Fruit fly (Drosophila melanogaster) whole organism, prepupa: Measurements from ENCODE around the gene ncd.

ENCODE experiments used
- Blimp-1 ChIP-seq: fragments of 200-800 bp; sonication (Bioruptor generic); optimal IDR thresholded peaks from 3 replicates; lab custom pipeline; 2017; ENCODE audit warnings: missing biosample characterization, missing genetic modification characterization, mild to moderate bottlenecking, moderate library complexity, missing genetic modification reagents
- CG10631 ChIP-seq: fragments of 200-800 bp; sonication (Bioruptor generic); optimal IDR thresholded peaks from 2 replicates; lab custom pipeline; 2016; ENCODE audit warnings: missing biosample characterization, missing genetic modification characterization
- CG10669 ChIP-seq: fragments of 200-800 bp; sonication (Bioruptor generic); optimal IDR thresholded peaks from 3 replicates; lab custom pipeline; 2018; ENCODE audit warnings: missing biosample characterization, mild to moderate bottlenecking, missing genetic modification characterization, moderate library complexity
- CG11294 ChIP-seq: fragments of 200-800 bp; sonication (Bioruptor generic); IDR thresholded peaks from 2 replicates; pipeline ENCODE4 v1.3.6; 2022; ENCODE audit warnings: missing biosample characterization, missing genetic modification characterization
- CG11762 ChIP-seq: fragments of 200-800 bp; sonication (Bioruptor generic); optimal IDR thresholded peaks from 3 replicates; lab custom pipeline; 2016; ENCODE audit warnings: missing biosample characterization, missing genetic modification characterization; ENCODE audit not compliant: insufficient read depth
- CG11902 ChIP-seq: fragments of 200-800 bp; sonication (Bioruptor generic); optimal IDR thresholded peaks from 3 replicates; lab custom pipeline; 2016; ENCODE audit warnings: missing biosample characterization, missing genetic modification characterization
- CG15336 ChIP-seq: fragments of 200-800 bp; sonication (Bioruptor generic); IDR thresholded peaks from 2 replicates; pipeline ENCODE4 v1.3.6; 2022; ENCODE audit warnings: missing biosample characterization, missing genetic modification characterization
- CG1621 ChIP-seq: fragments of 200-800 bp; sonication (Bioruptor generic); optimal IDR thresholded peaks from 3 replicates; lab custom pipeline; 2018; ENCODE audit warnings: missing biosample characterization, mild to moderate bottlenecking, missing genetic modification characterization
- CG16779 ChIP-seq: fragments of 200-800 bp; sonication (Bioruptor generic); optimal IDR thresholded peaks from 3 replicates; lab custom pipeline; 2017; ENCODE audit warnings: missing biosample characterization, mild to moderate bottlenecking, missing genetic modification characterization
- CG3032 ChIP-seq: fragments of 200-800 bp; optimal IDR thresholded peaks from 2 replicates; lab custom pipeline; 2019; ENCODE audit warnings: missing biosample characterization, mild to moderate bottlenecking, missing genetic modification characterization, moderate library complexity
- CG31627 ChIP-seq: fragments of 200-800 bp; sonication (Bioruptor generic); optimal IDR thresholded peaks from 3 replicates; lab custom pipeline; 2016; ENCODE audit warnings: missing biosample characterization, missing genetic modification characterization
- CG32006 ChIP-seq: fragments of 200-800 bp; sonication (Bioruptor generic); optimal IDR thresholded peaks from 3 replicates; lab custom pipeline; 2017; ENCODE audit warnings: missing biosample characterization, mild to moderate bottlenecking, missing genetic modification characterization
- CG34406 ChIP-seq: fragments of 200-800 bp; sonication (Bioruptor generic); optimal IDR thresholded peaks from 3 replicates; lab custom pipeline; 2016; ENCODE audit warnings: missing biosample characterization, missing genetic modification characterization
- CG3919 ChIP-seq: fragments of 200-800 bp; sonication (Bioruptor generic); optimal IDR thresholded peaks from 3 replicates; lab custom pipeline; 2016; ENCODE audit warnings: missing biosample characterization, missing genetic modification characterization
- CG4318 ChIP-seq: fragments of 200-800 bp; sonication (Bioruptor generic); optimal IDR thresholded peaks from 3 replicates; lab custom pipeline; 2017; ENCODE audit warnings: missing biosample characterization, mild to moderate bottlenecking, missing genetic modification characterization
- CG6163 ChIP-seq: fragments of 200-800 bp; sonication (Bioruptor generic); IDR thresholded peaks from 3 replicates; pipeline ENCODE4 v1.3.6; 2022; ENCODE audit warnings: missing biosample characterization, missing genetic modification characterization
- CG6276 ChIP-seq: fragments of 200-800 bp; sonication (Bioruptor generic); optimal IDR thresholded peaks from 2 replicates; lab custom pipeline; 2017; ENCODE audit warnings: missing biosample characterization, mild to moderate bottlenecking, missing genetic modification characterization
- CG6792 ChIP-seq: fragments of 200-800 bp; sonication (Bioruptor generic); optimal IDR thresholded peaks from 3 replicates; lab custom pipeline; 2016; ENCODE audit warnings: missing biosample characterization, missing genetic modification characterization
- CG6808 ChIP-seq: fragments of 200-800 bp; sonication (Bioruptor generic); optimal IDR thresholded peaks from 3 replicates; lab custom pipeline; 2017; ENCODE audit warnings: missing biosample characterization, missing genetic modification characterization, mild to moderate bottlenecking, moderate library complexity, missing genetic modification reagents
- CG6854 ChIP-seq: fragments of 200-800 bp; sonication (Bioruptor generic); optimal IDR thresholded peaks from 2 replicates; lab custom pipeline; 2017; ENCODE audit warnings: missing biosample characterization, mild to moderate bottlenecking, missing genetic modification characterization
- CG7368 ChIP-seq: fragments of 200-800 bp; sonication (Bioruptor generic); optimal IDR thresholded peaks from 3 replicates; lab custom pipeline; 2016; ENCODE audit warnings: missing biosample characterization, missing genetic modification characterization
- CG8119 ChIP-seq: fragments of 200-800 bp; sonication (Bioruptor generic); IDR thresholded peaks from 3 replicates; pipeline ENCODE4 v1.3.6; 2022; ENCODE audit warnings: missing biosample characterization, missing genetic modification characterization
- CG8319 ChIP-seq: fragments of 200-800 bp; sonication (Bioruptor generic); optimal IDR thresholded peaks from 3 replicates; lab custom pipeline; 2016; ENCODE audit warnings: missing biosample characterization, missing genetic modification characterization
- Eip75B ChIP-seq: fragments of 200-800 bp; sonication (Bioruptor generic); optimal IDR thresholded peaks from 3 replicates; lab custom pipeline; 2016; ENCODE audit warnings: missing biosample characterization, missing genetic modification characterization
- Eip78C ChIP-seq: fragments of 200-800 bp; sonication (Bioruptor generic); peaks from one replicate; lab custom pipeline; 2016; ENCODE audit warnings: missing biosample characterization, missing genetic modification characterization
- Eip93F ChIP-seq: fragments of 200-800 bp; sonication (Bioruptor generic); optimal IDR thresholded peaks from 2 replicates; lab custom pipeline; 2016; ENCODE audit warnings: missing biosample characterization, mild to moderate bottlenecking, missing genetic modification characterization
- Ets21C ChIP-seq: fragments of 200-800 bp; sonication (Bioruptor generic); optimal IDR thresholded peaks from 3 replicates; lab custom pipeline; 2016; ENCODE audit warnings: missing biosample characterization, missing genetic modification characterization
- Ets96B ChIP-seq: fragments of 200-800 bp; optimal IDR thresholded peaks from 2 replicates; lab custom pipeline; 2019; ENCODE audit warnings: missing biosample characterization, mild to moderate bottlenecking, missing genetic modification characterization, moderate library complexity
- Hr38 ChIP-seq: sonication (Bioruptor generic); optimal IDR thresholded peaks from 2 replicates; lab custom pipeline; 2016; ENCODE audit warnings: missing biosample characterization, missing genetic modification characterization
- Hr39 ChIP-seq: fragments of 200-800 bp; sonication (Bioruptor generic); optimal IDR thresholded peaks from 2 replicates; lab custom pipeline; 2016; ENCODE audit warnings: missing biosample characterization, missing genetic modification characterization
- Hr4 ChIP-seq: fragments of 200-800 bp; sonication (Bioruptor generic); optimal IDR thresholded peaks from 3 replicates; lab custom pipeline; 2016; ENCODE audit warnings: missing biosample characterization, missing genetic modification characterization
- Lpt ChIP-seq: fragments of 200-800 bp; sonication (Bioruptor generic); optimal IDR thresholded peaks from 3 replicates; lab custom pipeline; 2016; ENCODE audit warnings: missing biosample characterization, missing genetic modification characterization
- Met ChIP-seq: fragments of 200-800 bp; sonication (Bioruptor generic); optimal IDR thresholded peaks from 3 replicates; lab custom pipeline; 2016; ENCODE audit warnings: missing biosample characterization, missing genetic modification characterization
- OdsH ChIP-seq: fragments of 200-800 bp; sonication (Bioruptor generic); optimal IDR thresholded peaks from 3 replicates; lab custom pipeline; 2016; ENCODE audit warnings: missing biosample characterization, missing genetic modification characterization
- Smox ChIP-seq: fragments of 200-800 bp; sonication (Bioruptor generic); optimal IDR thresholded peaks from 3 replicates; lab custom pipeline; 2016; ENCODE audit warnings: missing biosample characterization, missing genetic modification characterization
- Sox102F ChIP-seq: fragments of 200-800 bp; sonication (Bioruptor generic); optimal IDR thresholded peaks from 2 replicates; lab custom pipeline; 2016; ENCODE audit warnings: missing biosample characterization, mild to moderate bottlenecking, missing genetic modification characterization
- Sox14 ChIP-seq: fragments of 200-800 bp; sonication (Bioruptor generic); optimal IDR thresholded peaks from 3 replicates; lab custom pipeline; 2016; ENCODE audit warnings: missing biosample characterization, missing genetic modification characterization
- achi ChIP-seq: fragments of 200-800 bp; sonication (Bioruptor generic); optimal IDR thresholded peaks from 3 replicates; lab custom pipeline; 2016; ENCODE audit warnings: missing biosample characterization, missing genetic modification characterization
- acj6 ChIP-seq: fragments of 200-800 bp; sonication (Bioruptor generic); optimal IDR thresholded peaks from 3 replicates; lab custom pipeline; 2016; ENCODE audit warnings: missing biosample characterization, missing genetic modification characterization
- cyc ChIP-seq: fragments of 200-800 bp; sonication (Bioruptor generic); optimal IDR thresholded peaks from 3 replicates; lab custom pipeline; 2016; ENCODE audit warnings: missing biosample characterization, missing genetic modification characterization
- dac ChIP-seq: fragments of 200-800 bp; sonication (Bioruptor generic); optimal IDR thresholded peaks from 2 replicates; lab custom pipeline; 2017; ENCODE audit warnings: missing biosample characterization, mild to moderate bottlenecking, missing genetic modification characterization
- eg ChIP-seq: fragments of 200-800 bp; sonication (Bioruptor generic); IDR thresholded peaks from 3 replicates; pipeline ENCODE4 v1.3.6; 2022; ENCODE audit warnings: missing biosample characterization, missing genetic modification characterization
- esn ChIP-seq: fragments of 200-800 bp; sonication (Bioruptor generic); optimal IDR thresholded peaks from 2 replicates; lab custom pipeline; 2016; ENCODE audit warnings: missing biosample characterization, mild to moderate bottlenecking, missing genetic modification characterization, moderate library complexity
- fd59A ChIP-seq: fragments of 200-800 bp; sonication (Bioruptor generic); optimal IDR thresholded peaks from 2 replicates; lab custom pipeline; 2017; ENCODE audit warnings: missing biosample characterization, mild to moderate bottlenecking, missing genetic modification characterization, missing genetic modification reagents
- lz ChIP-seq: fragments of 200-800 bp; sonication (Bioruptor generic); optimal IDR thresholded peaks from 3 replicates; lab custom pipeline; 2016; ENCODE audit warnings: missing biosample characterization, missing genetic modification characterization
- pdm3 ChIP-seq: fragments of 200-800 bp; sonication (Bioruptor generic); optimal IDR thresholded peaks from 3 replicates; lab custom pipeline; 2016; ENCODE audit warnings: missing biosample characterization, missing genetic modification characterization
- salr ChIP-seq, 2 experiments: fragments of 200-800 bp; sonication (Bioruptor generic); optimal IDR thresholded peaks; 3 replicates each; lab custom pipeline; 2016 to 2018; ENCODE audit warnings: missing biosample characterization in 2 of 2, missing genetic modification characterization in 2 of 2, mild to moderate bottlenecking in 1 of 2
- spab ChIP-seq: fragments of 200-800 bp; sonication (Bioruptor generic); optimal IDR thresholded peaks from 2 replicates; lab custom pipeline; 2017; ENCODE audit warnings: missing biosample characterization, mild to moderate bottlenecking, missing genetic modification characterization, missing genetic modification reagents
- svp ChIP-seq: fragments of 200-800 bp; sonication (Bioruptor generic); peaks from one replicate; lab custom pipeline; 2016; ENCODE audit warnings: missing biosample characterization, missing genetic modification characterization
- topi ChIP-seq: fragments of 200-800 bp; sonication (Bioruptor generic); optimal IDR thresholded peaks from 3 replicates; lab custom pipeline; 2016; ENCODE audit warnings: missing biosample characterization, missing genetic modification characterization

Gene ncd

DNA sequence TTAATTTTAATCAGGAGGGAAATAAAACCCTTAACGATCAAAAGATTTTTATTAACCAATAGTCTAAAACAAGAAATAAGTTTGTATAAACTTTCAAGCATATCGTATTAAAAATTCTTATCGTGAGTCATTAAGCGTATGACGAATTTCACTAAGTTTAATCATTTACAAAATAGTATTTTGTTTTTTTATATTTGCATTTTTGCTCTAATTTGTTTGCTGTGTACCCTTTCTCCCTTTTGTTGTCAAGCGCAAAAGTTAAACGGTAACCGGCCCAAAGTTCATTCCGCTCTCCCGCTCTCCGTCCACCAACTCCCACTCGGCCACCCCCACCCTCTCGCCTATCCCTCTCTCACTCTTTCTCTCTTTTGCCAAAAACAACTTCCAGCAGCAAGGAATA lies 43.1 kb downstream of the ncd start:
- peak; percentile 55 for TF ChIP-seq lz (GFP tag; lab: Kevin White, UChicago)
- TF ChIP-seq CG3919 (GFP tag; lab: Kevin White, UChicago), result no peak
- peak; percentile 67 for TF ChIP-seq CG31627
- peak; percentile 79 for TF ChIP-seq topi
- no peak for TF ChIP-seq svp (GFP tag; lab: Kevin White, UChicago)
- TF ChIP-seq Eip78C (GFP tag; lab: Kevin White, UChicago), result peak; percentile 80
- no peak for TF ChIP-seq salr (GFP tag; optimal IDR thresholded peaks at IDR 0.05; lab: Kevin White, UChicago)
- no peak for TF ChIP-seq CG6808 (GFP tag; lab: Kevin White, UChicago)
- peak; percentile 61 for TF ChIP-seq Smox (GFP tag; lab: Kevin White, UChicago)
- peak; percentile 33 for TF ChIP-seq Sox102F (GFP tag; lab: Kevin White, UChicago)
- peak; percentile 33; the same call in 1 of the 3 replicates for TF ChIP-seq CG6163 (GFP tag; lab: Robert Waterston, UW)
- peak; percentile 32 for TF ChIP-seq acj6 (GFP tag; lab: Kevin White, UChicago)
- no peak for TF ChIP-seq CG4318
- peak; percentile 21 for TF ChIP-seq achi (GFP tag; lab: Kevin White, UChicago)
- TF ChIP-seq CG32006 (GFP tag; lab: Kevin White, UChicago), result peak; percentile 16
- peak; percentile 68 for TF ChIP-seq Hr39 (GFP tag; lab: Kevin White, UChicago)
- peak; percentile 2 for TF ChIP-seq CG11902
- peak; percentile 12 for TF ChIP-seq CG6276 (GFP tag; lab: Kevin White, UChicago)
- TF ChIP-seq Eip75B (GFP tag; lab: Kevin White, UChicago), result no peak
- TF ChIP-seq Sox14 (GFP tag; lab: Kevin White, UChicago), result peak; percentile 9
- TF ChIP-seq CG10669 (GFP tag; lab: Kevin White, UChicago), result peak; percentile 1
- no peak for TF ChIP-seq Lpt (GFP tag; lab: Kevin White, UChicago)
- TF ChIP-seq Ets21C (GFP tag; lab: Kevin White, UChicago), result peak; percentile 37
- TF ChIP-seq CG1621, result no peak
- peak; percentile 40 for TF ChIP-seq esn (GFP tag; lab: Kevin White, UChicago)
- TF ChIP-seq CG34406 (GFP tag; lab: Kevin White, UChicago), result peak; percentile 40
- TF ChIP-seq CG8319 (GFP tag; lab: Kevin White, UChicago), result no peak
- TF ChIP-seq pdm3 (GFP tag; lab: Kevin White, UChicago), result peak; percentile 3
- TF ChIP-seq CG6792, result peak; percentile 16
- TF ChIP-seq CG10631 (GFP tag; lab: Kevin White, UChicago), result no peak
- peak; percentile 46 for TF ChIP-seq CG15336 (GFP tag; lab: Robert Waterston, UW)
- TF ChIP-seq OdsH (GFP tag; lab: Kevin White, UChicago), result peak; percentile 37
- TF ChIP-seq CG3032 (tag; lab: Kevin White, UChicago), result no peak
- TF ChIP-seq CG6854 (GFP tag; lab: Kevin White, UChicago), result peak; percentile 10
- peak; percentile 12 for TF ChIP-seq Blimp-1
- 0 out of 3 replicates have a peak, but pooled peaks have one; percentile 35 for TF ChIP-seq eg (GFP tag; lab: Robert Waterston, UW)
- no peak for TF ChIP-seq CG7368
- no peak for TF ChIP-seq Hr4
- TF ChIP-seq Hr38, result no peak
- peak; percentile 46 for TF ChIP-seq cyc

DNA sequence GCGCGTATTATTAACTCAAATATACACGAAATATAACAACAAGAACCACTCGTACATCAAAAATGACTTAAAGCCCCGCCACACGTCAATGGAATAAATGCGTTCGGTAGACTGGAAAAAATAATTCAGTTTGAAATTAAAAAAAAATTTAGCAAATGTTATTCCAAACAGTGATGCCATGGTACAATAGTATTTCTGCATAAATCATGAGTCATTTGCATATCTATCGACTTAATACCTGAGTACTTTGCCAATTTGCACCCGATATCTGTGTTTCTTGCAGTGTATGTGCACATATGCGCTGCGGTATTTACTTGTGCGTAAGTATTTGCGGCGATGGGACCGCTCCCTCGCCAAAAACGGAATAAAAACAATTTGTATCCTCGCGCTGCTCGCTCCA lies 43.8 kb downstream of the ncd start:
- TF ChIP-seq CG16779 (tag; lab: Kevin White, UChicago), result peak; percentile 38
- peak; percentile 90 for TF ChIP-seq CG11762 (GFP tag; lab: Kevin White, UChicago)
- TF ChIP-seq CG11902, result peak; percentile 97
- peak; percentile 72 for TF ChIP-seq CG1621
- peak; percentile 76 for TF ChIP-seq CG3032 (tag; lab: Kevin White, UChicago)
- peak; percentile 72; the same call in 2 of the 3 replicates for TF ChIP-seq CG8119
- TF ChIP-seq spab (GFP tag; lab: Kevin White, UChicago), result peak; percentile 73
- TF ChIP-seq CG10631 (GFP tag; lab: Kevin White, UChicago), result peak; percentile 89
- TF ChIP-seq CG6792, result peak; percentile 95
- TF ChIP-seq acj6 (GFP tag; lab: Kevin White, UChicago), result peak; percentile 96
- TF ChIP-seq Met (GFP tag; lab: Kevin White, UChicago), result peak; percentile 97
- peak; percentile 99 for TF ChIP-seq esn (GFP tag; lab: Kevin White, UChicago)
- peak; percentile 96 for TF ChIP-seq Eip93F
- peak; percentile 65; the same call in 1 of the 2 replicates for TF ChIP-seq CG11294
- TF ChIP-seq dac, result no peak
- TF ChIP-seq CG32006 (GFP tag; lab: Kevin White, UChicago), result peak; percentile 70
- TF ChIP-seq svp (GFP tag; lab: Kevin White, UChicago), result peak; percentile 98
- TF ChIP-seq Hr39 (GFP tag; lab: Kevin White, UChicago), result peak; percentile 99
- no peak for TF ChIP-seq Hr38
- TF ChIP-seq Sox14 (GFP tag; lab: Kevin White, UChicago), result peak; percentile 97
- TF ChIP-seq Ets96B (tag; lab: Kevin White, UChicago), result peak; percentile 70
- TF ChIP-seq achi (GFP tag; lab: Kevin White, UChicago), result peak; percentile 90
- TF ChIP-seq CG7368, result peak; percentile 93
- TF ChIP-seq lz (GFP tag; lab: Kevin White, UChicago), result peak; percentile 98
- TF ChIP-seq fd59A (GFP tag; lab: Kevin White, UChicago), result peak; percentile 60
- peak; percentile 99 for TF ChIP-seq topi
